Worm (Caenorhabditis elegans): ENCODE measurements around the gene F58H1.7.

DNA sequence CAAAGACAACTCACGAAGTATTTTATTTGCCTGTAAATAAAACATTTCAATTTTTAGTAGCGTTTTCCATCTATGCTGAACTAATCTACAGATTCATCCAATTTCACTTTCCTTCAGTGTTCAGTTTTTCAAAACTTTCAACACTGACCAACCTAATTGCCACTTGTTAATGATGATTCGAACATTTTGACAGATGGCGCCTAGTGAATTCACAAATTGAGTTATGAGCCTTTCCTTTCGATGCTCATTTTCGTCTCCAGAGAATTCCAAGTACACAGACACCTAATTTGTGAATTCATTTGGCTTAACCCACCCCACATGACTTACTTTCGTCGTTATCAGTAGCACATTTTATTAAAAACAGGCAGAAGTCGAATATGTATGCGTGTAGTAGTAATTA lies 17.8 kb downstream of the F58H1.7 start:
- TF ChIP-seq C38D4.7 (GFP tag; optimal IDR thresholded peaks at IDR 0.05) (no peak), dve-1 (tag; optimal IDR thresholded peaks at IDR 0.05) (no peak), ets-4 (tag; optimal IDR thresholded peaks at IDR 0.05) (no peak)

Data from whole organism, late embryonic.